Worm (Caenorhabditis elegans) whole organism, L4 larva: ENCODE data around the gene srbc-39.

Source experiments
- F10B5.3 ChIP-seq: sonication (generic microtip); optimal IDR thresholded peaks from 2 replicates; lab custom pipeline; 2016; ENCODE audit warnings: mild to moderate bottlenecking, missing genetic modification characterization, missing compliant biosample characterization
- F26F4.8 ChIP-seq: fragments of 200-800 bp; sonication (Bioruptor generic); conservative IDR thresholded peaks from 2 replicates; pipeline ENCODE4 v1.3.6; 2022; ENCODE audit warnings: missing genetic modification characterization, missing compliant biosample characterization
- F37D6.2 ChIP-seq: sonication (generic microtip); optimal IDR thresholded peaks from 2 replicates; lab custom pipeline; 2016; ENCODE audit warnings: mild to moderate bottlenecking, missing genetic modification characterization, missing compliant biosample characterization
- F49E8.2 ChIP-seq: sonication (generic microtip); optimal IDR thresholded peaks from 2 replicates; lab custom pipeline; 2016; ENCODE audit warnings: missing compliant biosample characterization, mild to moderate bottlenecking, missing genetic modification characterization, borderline replicate concordance
- R02D3.7 ChIP-seq: fragments of 150-350 bp; sonication (generic microtip); optimal IDR thresholded peaks from 3 replicates; lab custom pipeline; 2014; ENCODE audit warnings: missing biosample characterization, missing genetic modification characterization
- Y105C5A.15 ChIP-seq: fragments of 200-800 bp; sonication (Bioruptor generic); IDR thresholded peaks from 2 replicates; pipeline ENCODE4 v1.3.6; 2022; ENCODE audit warnings: missing genetic modification characterization, missing compliant biosample characterization
- ZK546.5 ChIP-seq, 2 experiments: sonication (generic microtip); optimal IDR thresholded peaks; 2 replicates each; lab custom pipeline; 2017; ENCODE audit warnings: missing biosample characterization in 2 of 2, missing genetic modification characterization in 2 of 2
- aha-1 ChIP-seq: fragments of 150-350 bp; peaks from one replicate; lab custom pipeline; 2014; ENCODE audit warnings: missing biosample characterization, missing genetic modification characterization
- aly-2 ChIP-seq: sonication (generic microtip); optimal IDR thresholded peaks from 2 replicates; lab custom pipeline; 2018; ENCODE audit warnings: missing biosample characterization, missing genetic modification characterization
- ama-1 ChIP-seq: fragments of 150-350 bp; optimal IDR thresholded peaks from 2 replicates; lab custom pipeline; 2014; ENCODE audit warnings: inconsistent platforms, mixed read lengths
- attf-4 ChIP-seq: sonication (generic microtip); optimal IDR thresholded peaks from 3 replicates; lab custom pipeline; 2017; ENCODE audit warnings: missing biosample characterization, missing genetic modification characterization
- ceh-20 ChIP-seq: fragments of 200-800 bp; sonication (Bioruptor generic); IDR thresholded peaks from 2 replicates; pipeline ENCODE4 v1.3.6; 2022; ENCODE audit warnings: missing genetic modification reagents, missing genetic modification characterization, missing compliant biosample characterization
- ceh-32 ChIP-seq: sonication (generic microtip); optimal IDR thresholded peaks from 2 replicates; lab custom pipeline; 2016; ENCODE audit warnings: mild to moderate bottlenecking, missing genetic modification characterization, missing compliant biosample characterization; ENCODE audit not compliant: poor library complexity
- ceh-44 ChIP-seq: fragments of 200-800 bp; sonication (Bioruptor generic); IDR thresholded peaks from 2 replicates; pipeline ENCODE4 v1.3.6; 2022; ENCODE audit warnings: missing genetic modification reagents, missing genetic modification characterization, missing compliant biosample characterization
- ceh-82 ChIP-seq: sonication (generic microtip); optimal IDR thresholded peaks from 2 replicates; lab custom pipeline; 2017; ENCODE audit warnings: missing biosample characterization, missing genetic modification characterization
- cey-2 ChIP-seq: sonication (generic microtip); optimal IDR thresholded peaks from 3 replicates; lab custom pipeline; 2017; ENCODE audit warnings: missing genetic modification characterization, mild to moderate bottlenecking, missing compliant biosample characterization, antibody characterized with exemption, borderline replicate concordance; ENCODE audit not compliant: insufficient read depth
- daf-8 ChIP-seq: fragments of 200-800 bp; sonication (Bioruptor generic); IDR thresholded peaks from 2 replicates; pipeline ENCODE4 v1.3.6; 2022; ENCODE audit warnings: missing genetic modification characterization, missing compliant biosample characterization
- dmd-6 ChIP-seq: fragments of 200-800 bp; sonication (Bioruptor generic); IDR thresholded peaks from 2 replicates; pipeline ENCODE4 v1.3.6; 2022; ENCODE audit warnings: missing genetic modification reagents, missing genetic modification characterization, missing compliant biosample characterization
- egl-27 ChIP-seq: sonication (generic microtip); optimal IDR thresholded peaks from 3 replicates; lab custom pipeline; 2017; ENCODE audit warnings: missing biosample characterization, missing genetic modification reagents, missing genetic modification characterization
- fkh-10 ChIP-seq: fragments of 150-350 bp; optimal IDR thresholded peaks from 2 replicates; lab custom pipeline; 2014; ENCODE audit warnings: missing biosample characterization, missing genetic modification reagents, missing genetic modification characterization
- gei-8 ChIP-seq: fragments of 200-800 bp; sonication (Bioruptor generic); optimal IDR thresholded peaks from 2 replicates; lab custom pipeline; 2018; ENCODE audit warnings: mild to moderate bottlenecking, missing genetic modification characterization, missing compliant biosample characterization
- hlh-30 ChIP-seq: sonication (generic microtip); optimal IDR thresholded peaks from 2 replicates; lab custom pipeline; 2017; ENCODE audit warnings: antibody characterized with exemption, mild to moderate bottlenecking, missing genetic modification characterization, missing compliant biosample characterization; ENCODE audit not compliant: insufficient read depth
- hmg-1.1 ChIP-seq: fragments of 200-800 bp; sonication (Bioruptor generic); IDR thresholded peaks from 2 replicates; pipeline ENCODE4 v1.3.6; 2022; ENCODE audit warnings: missing genetic modification reagents, missing genetic modification characterization, missing compliant biosample characterization
- jun-1 ChIP-seq: fragments of 150-350 bp; optimal IDR thresholded peaks from 2 replicates; lab custom pipeline; 2014; ENCODE audit warnings: missing biosample characterization, missing genetic modification reagents, missing genetic modification characterization
- lim-7 ChIP-seq: fragments of 200-800 bp; sonication (Bioruptor generic); IDR thresholded peaks from 2 replicates; pipeline ENCODE4 v1.3.6; 2022; ENCODE audit warnings: missing genetic modification characterization, missing compliant biosample characterization
- lin-38 ChIP-seq: fragments of 200-800 bp; sonication (Bioruptor generic); IDR thresholded peaks from 2 replicates; pipeline ENCODE4 v1.3.6; 2022; ENCODE audit warnings: missing genetic modification reagents, missing genetic modification characterization, missing compliant biosample characterization
- lir-3 ChIP-seq: sonication (generic microtip); optimal IDR thresholded peaks from 2 replicates; lab custom pipeline; 2016; ENCODE audit warnings: mild to moderate bottlenecking, missing genetic modification characterization, missing compliant biosample characterization
- lsy-2 ChIP-seq, 2 experiments: fragments of 150-350 bp in 1 of 2; sonication (generic microtip) in 1 of 2; optimal IDR thresholded peaks; 2 replicates each; lab custom pipeline; 2014 to 2017; ENCODE audit warnings: missing biosample characterization in 2 of 2, missing genetic modification characterization in 2 of 2
- mdl-1 ChIP-seq, 2 experiments: fragments of 150-350 bp in 1 of 2; sonication (generic microtip) in 1 of 2; optimal IDR thresholded peaks; 2 replicates each; lab custom pipeline; 2014 to 2017; ENCODE audit warnings: missing biosample characterization in 2 of 2, missing genetic modification characterization in 2 of 2
- mdt-29 ChIP-seq: fragments of 200-800 bp; sonication (Bioruptor generic); IDR thresholded peaks from 2 replicates; pipeline ENCODE4 v1.3.6; 2022; ENCODE audit warnings: missing genetic modification reagents, missing genetic modification characterization, missing compliant biosample characterization
- mep-1 ChIP-seq: fragments of 150-350 bp; sonication (generic microtip); optimal IDR thresholded peaks from 3 replicates; lab custom pipeline; 2014; ENCODE audit warnings: missing biosample characterization, missing genetic modification characterization
- nhr-111 ChIP-seq: fragments of 200-800 bp; sonication (Bioruptor generic); optimal IDR thresholded peaks from 2 replicates; lab custom pipeline; 2018; ENCODE audit warnings: mild to moderate bottlenecking, missing genetic modification characterization, missing compliant biosample characterization
- nhr-237 ChIP-seq: sonication (generic microtip); optimal IDR thresholded peaks from 2 replicates; lab custom pipeline; 2017; ENCODE audit warnings: missing biosample characterization, missing genetic modification characterization
- nhr-25 ChIP-seq: sonication (generic microtip); optimal IDR thresholded peaks from 2 replicates; lab custom pipeline; 2017; ENCODE audit warnings: missing genetic modification characterization, mild to moderate bottlenecking, missing compliant biosample characterization, antibody characterized with exemption, moderate library complexity, borderline replicate concordance; ENCODE audit not compliant: insufficient read depth
- nhr-28 ChIP-seq: fragments of 150-350 bp; optimal IDR thresholded peaks from 2 replicates; lab custom pipeline; 2014; ENCODE audit warnings: missing biosample characterization, missing genetic modification characterization
- nhr-41 ChIP-seq: fragments of 200-800 bp; sonication (Bioruptor generic); IDR thresholded peaks from 2 replicates; pipeline ENCODE4 v1.3.6; 2022; ENCODE audit warnings: missing genetic modification reagents, missing genetic modification characterization, missing compliant biosample characterization
- sdz-12 ChIP-seq: fragments of 200-800 bp; sonication (Bioruptor generic); optimal IDR thresholded peaks from 2 replicates; lab custom pipeline; 2018; ENCODE audit warnings: mild to moderate bottlenecking, missing genetic modification characterization, missing compliant biosample characterization
- spr-1 ChIP-seq: sonication (generic microtip); optimal IDR thresholded peaks from 2 replicates; lab custom pipeline; 2016; ENCODE audit warnings: mild to moderate bottlenecking, missing genetic modification characterization, missing compliant biosample characterization
- zag-1 ChIP-seq: fragments of 150-350 bp; optimal IDR thresholded peaks from 2 replicates; lab custom pipeline; 2014; ENCODE audit warnings: missing biosample characterization, missing genetic modification characterization
- zfp-3 ChIP-seq: fragments of 200-800 bp; sonication (Bioruptor generic); conservative IDR thresholded peaks from 2 replicates; pipeline ENCODE4 v1.3.6; 2022; ENCODE audit warnings: missing genetic modification reagents, missing genetic modification characterization, missing compliant biosample characterization
- ztf-11 ChIP-seq: fragments of 150-350 bp; optimal IDR thresholded peaks from 2 replicates; lab custom pipeline; 2014; ENCODE audit warnings: missing biosample characterization, missing genetic modification characterization

The srbc-39 gene

DNA sequence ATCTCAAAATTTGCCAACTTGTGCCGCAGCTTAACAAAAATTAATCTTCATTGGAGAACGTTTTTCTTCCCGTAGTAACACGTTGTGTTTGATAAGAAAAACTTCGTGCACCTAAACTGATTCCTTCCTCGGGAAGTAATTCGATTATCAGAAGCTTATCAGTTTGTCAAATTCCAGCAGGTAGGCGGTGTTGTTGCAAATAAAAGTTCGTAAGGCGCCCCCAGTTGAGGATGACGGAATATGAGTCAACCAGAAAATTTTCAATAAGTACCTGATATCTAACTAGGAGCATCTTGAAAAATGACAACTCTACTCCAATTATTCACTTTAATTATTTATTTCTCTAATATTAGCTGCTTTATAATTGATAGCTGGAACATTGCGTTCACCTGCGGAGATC lies 32.9 kb downstream of the srbc-39 start, which contains the start of gene C05E4.7:
Gene C05E4.7, plus strand, starts transcription at position 301 of the 400 bp plus-strand sequence.
- TF ChIP-seq mep-1 (tag; lab: Kevin White, UChicago) (no peak), fkh-10 (GFP tag; lab: Kevin White, UChicago) (no peak), gei-8 (no peak), nhr-25 (tag; lab: Kevin White, UChicago) (no peak), mdt-29 (no peak), F37D6.2 (tag; lab: Kevin White, UChicago) (no peak), ceh-82 (no peak), Y105C5A.15 (no peak), aha-1 (tag; lab: Kevin White, UChicago) (no peak), R02D3.7 (no peak), attf-4 (no peak), F26F4.8 (GFP tag; lab: Robert Waterston, UW) (no peak), aly-2 (tag; lab: Kevin White, UChicago) (no peak), ZK546.5 (tag; optimal IDR thresholded peaks at IDR 0.05; lab: Kevin White, UChicago) (no peak), ceh-32 (tag; lab: Kevin White, UChicago) (no peak)
- TF ChIP-seq, all 104 proteins: peak for 0

DNA sequence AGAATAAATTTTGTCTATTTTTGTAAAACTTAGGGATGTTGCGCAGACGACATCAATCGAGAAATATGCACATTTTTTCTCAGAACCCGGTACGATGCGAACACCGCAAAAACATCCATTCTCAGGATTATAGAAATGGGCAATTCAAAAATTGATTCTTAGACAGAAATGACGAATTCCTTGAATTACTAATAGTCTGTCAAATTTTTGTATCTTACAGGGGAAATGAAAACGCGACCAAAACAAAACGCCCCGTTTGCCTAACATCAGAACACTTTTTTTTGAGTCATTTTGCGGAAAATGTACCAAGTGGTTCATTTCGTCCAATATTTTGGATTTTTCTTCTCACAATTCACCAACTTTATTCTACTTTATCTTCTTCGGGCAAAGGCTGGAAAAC lies 34.4 kb downstream of the srbc-39 start, which contains the start of gene str-134:
Gene str-134, plus strand, starts transcription at position 301 of the 400 bp plus-strand sequence.
- no peak for TF ChIP-seq lim-7 (GFP tag; lab: Robert Waterston, UW)
- no peak for TF ChIP-seq ama-1
- TF ChIP-seq ceh-44 (GFP tag; lab: Robert Waterston, UW), result no peak
- TF ChIP-seq nhr-25 (tag; lab: Kevin White, UChicago), result no peak
- TF ChIP-seq nhr-28, result no peak
- no peak for TF ChIP-seq ceh-20 (GFP tag; lab: Robert Waterston, UW)
- no peak for TF ChIP-seq F49E8.2 (tag; lab: Kevin White, UChicago)
- TF ChIP-seq mdl-1 (tag; optimal IDR thresholded peaks at IDR 0.05; lab: Kevin White, UChicago), result no peak
- no peak for TF ChIP-seq Y105C5A.15
- TF ChIP-seq hlh-30 (tag; lab: Kevin White, UChicago), result no peak
- TF ChIP-seq nhr-41, result no peak
- no peak for TF ChIP-seq dmd-6
- TF ChIP-seq jun-1, result no peak
- no peak for TF ChIP-seq nhr-237 (tag; lab: Kevin White, UChicago)
- no peak for TF ChIP-seq daf-8 (GFP tag; lab: Robert Waterston, UW)
- TF ChIP-seq lir-3, result no peak

DNA sequence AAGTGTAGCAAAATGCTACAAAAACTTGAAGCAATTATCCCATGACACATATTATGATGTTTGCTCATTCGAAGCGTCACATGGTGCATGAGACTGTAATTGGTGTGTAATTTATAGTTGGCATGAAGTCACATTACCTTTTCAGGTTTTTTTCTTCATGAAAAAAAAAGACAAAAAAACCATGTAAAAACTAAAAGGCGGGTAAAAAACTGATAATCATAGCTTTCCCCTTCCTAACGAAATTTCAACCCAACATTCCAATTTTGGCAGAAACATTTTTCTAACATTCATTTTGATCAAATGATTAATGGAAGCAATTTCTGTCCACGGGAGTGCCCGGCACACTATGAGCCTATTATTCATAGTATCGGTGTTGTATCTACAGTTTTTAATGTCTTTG lies 39.1 kb downstream of the srbc-39 start, which contains the start of gene sri-4:
Gene sri-4, plus strand, starts transcription at position 301 of the 400 bp plus-strand sequence.
- TF ChIP-seq spr-1 (tag; lab: Kevin White, UChicago) (no peak), F37D6.2 (tag; lab: Kevin White, UChicago) (no peak), lsy-2 (tag; optimal IDR thresholded peaks at IDR 0.05; lab: Kevin White, UChicago) (no peak), lin-38 (no peak), nhr-25 (tag; lab: Kevin White, UChicago) (no peak), cey-2 (no peak), F26F4.8 (GFP tag; lab: Robert Waterston, UW) (no peak), egl-27 (tag; lab: Kevin White, UChicago) (no peak), nhr-111 (no peak), sdz-12 (GFP tag; lab: Kevin White, UChicago) (no peak), zag-1 (tag; lab: Kevin White, UChicago) (no peak), ceh-44 (GFP tag; lab: Robert Waterston, UW) (no peak), hmg-1.1 (GFP tag; lab: Robert Waterston, UW) (no peak), ztf-11 (tag; lab: Kevin White, UChicago) (no peak), F10B5.3 (no peak), zfp-3 (GFP tag; lab: Robert Waterston, UW) (no peak)
